Fruit fly (Drosophila melanogaster) whole organism: ENCODE results near the gene smash.

ENCODE experiments used
- CG8478 ChIP-seq: fragments of >200 bp; optimal IDR thresholded peaks from 2 replicates; lab custom pipeline; 2018; ENCODE audit warnings: inconsistent platforms
- Dll ChIP-seq: fragments of >200 bp; optimal IDR thresholded peaks from 2 replicates; lab custom pipeline; 2017
- EcR ChIP-seq, 2 experiments: fragments of >200 bp; optimal IDR thresholded peaks; 2 replicates each; lab custom pipeline; 2017; ENCODE audit warnings: missing biosample characterization in 2 of 2, missing genetic modification characterization in 2 of 2, missing genetic modification reagents in 2 of 2
- pan ChIP-seq: fragments of >200 bp; optimal IDR thresholded peaks from 2 replicates; lab custom pipeline; 2017
- psq ChIP-seq: fragments of >200 bp; optimal IDR thresholded peaks from 2 replicates; lab custom pipeline; 2017
- usp ChIP-seq: fragments of >200 bp; optimal IDR thresholded peaks from 2 replicates; lab custom pipeline; 2017; ENCODE audit warnings: missing biosample characterization, missing genetic modification characterization, mixed read lengths

smash gene

dm6 chr3R:4690508-4690907, 31.1 kb downstream of the smash start, which contains the start of gene CG33927:
Gene CG33927, minus strand, starts transcription at chr3R:4690608.
- no peak for TF ChIP-seq CG8478
- no peak for TF ChIP-seq Dll
- no peak for TF ChIP-seq EcR (GFP tag; optimal IDR thresholded peaks at IDR 0.05; lab: Kevin White, UChicago)
- no peak for TF ChIP-seq usp
- TF ChIP-seq pan: no peak
- no peak for TF ChIP-seq psq (lab: Kevin White, UChicago)

dm6 chr3R:4694805-4695204, 35.4 kb downstream of the smash start:
- TF ChIP-seq usp (no peak), pan (no peak), EcR (GFP tag; optimal IDR thresholded peaks at IDR 0.05; lab: Kevin White, UChicago) (no peak), CG8478 (no peak), psq (lab: Kevin White, UChicago) (no peak), Dll (no peak)

dm6 chr3R:4705167-4705566, 45.8 kb downstream of the smash start:
- TF ChIP-seq pan: no peak
- no peak for TF ChIP-seq EcR (GFP tag; optimal IDR thresholded peaks at IDR 0.05; lab: Kevin White, UChicago)
- TF ChIP-seq Dll: no peak
- no peak for TF ChIP-seq psq (lab: Kevin White, UChicago)
- TF ChIP-seq CG8478: no peak
- TF ChIP-seq usp: no peak

- TF ChIP-seq usp (no peak), Dll (no peak), EcR (GFP tag; optimal IDR thresholded peaks at IDR 0.05; lab: Kevin White, UChicago) (no peak), CG8478 (no peak), psq (lab: Kevin White, UChicago) (no peak), pan (no peak)
Observed at dm6 chr3R:4706055-4706454, 46.7 kb downstream of the smash start.

- TF ChIP-seq Dll (no peak), psq (lab: Kevin White, UChicago) (no peak), CG8478 (no peak), usp (no peak), EcR (GFP tag; optimal IDR thresholded peaks at IDR 0.05; lab: Kevin White, UChicago) (no peak), pan (no peak)
Observed at dm6 chr3R:4712063-4712462, 52.7 kb downstream of the smash start.

dm6 chr3R:4713775-4714360, 54.5 kb downstream of the smash start, which contains the start of gene eIF3f1:
Gene eIF3f1, minus strand, starts transcription at chr3R:4714182.
- TF ChIP-seq usp: no peak

- TF ChIP-seq usp (no peak), CG8478 (no peak), Dll (no peak), pan (no peak), EcR (GFP tag; optimal IDR thresholded peaks at IDR 0.05; lab: Kevin White, UChicago) (no peak), psq (lab: Kevin White, UChicago) (no peak)
Observed at dm6 chr3R:4717586-4717985, 58.2 kb downstream of the smash start.

- TF ChIP-seq pan (no peak), psq (lab: Kevin White, UChicago) (no peak), CG8478 (no peak), Dll (no peak), usp (no peak), EcR (GFP tag; optimal IDR thresholded peaks at IDR 0.05; lab: Kevin White, UChicago) (no peak)
Observed at dm6 chr3R:4724323-4724832, 65.0 kb downstream of the smash start.

- no peak for TF ChIP-seq psq (lab: Kevin White, UChicago)
- no peak for TF ChIP-seq Dll
- peak in 1 of 2 experiments; percentile 62 for TF ChIP-seq EcR (GFP tag; optimal IDR thresholded peaks at IDR 0.05; lab: Kevin White, UChicago)
- TF ChIP-seq usp: no peak
- TF ChIP-seq pan: no peak
- TF ChIP-seq CG8478: no peak
Observed at dm6 chr3R:4725349-4725748, 66.0 kb downstream of the smash start.

- TF ChIP-seq Dll: no peak
- TF ChIP-seq EcR (GFP tag; optimal IDR thresholded peaks at IDR 0.05; lab: Kevin White, UChicago): no peak
- TF ChIP-seq CG8478: no peak
- no peak for TF ChIP-seq psq (lab: Kevin White, UChicago)
- TF ChIP-seq pan: no peak
- TF ChIP-seq usp: no peak
Observed at dm6 chr3R:4726294-4726693, 66.9 kb downstream of the smash start.

- no peak for TF ChIP-seq CG8478
Observed at dm6 chr3R:4726796-4727195, 67.4 kb downstream of the smash start.

dm6 chr3R:4728448-4728847, 69.1 kb downstream of the smash start:
- no peak for TF ChIP-seq usp
- TF ChIP-seq Dll: no peak
- no peak for TF ChIP-seq pan
- TF ChIP-seq CG8478: no peak
- no peak for TF ChIP-seq psq (lab: Kevin White, UChicago)
- TF ChIP-seq EcR (GFP tag; optimal IDR thresholded peaks at IDR 0.05; lab: Kevin White, UChicago): no peak

- no peak for TF ChIP-seq psq (lab: Kevin White, UChicago)
- no peak for TF ChIP-seq CG8478
- no peak for TF ChIP-seq pan
- no peak for TF ChIP-seq EcR (GFP tag; optimal IDR thresholded peaks at IDR 0.05; lab: Kevin White, UChicago)
- no peak for TF ChIP-seq usp
- TF ChIP-seq Dll: no peak
Observed at dm6 chr3R:4731006-4731405, 71.6 kb downstream of the smash start.
